Worm (Caenorhabditis elegans) whole organism, L2 larva: ENCODE data around the gene C40H1.3.
A peak's percentile ranks its signal among the peaks of the same experiment; 100 is the strongest.

ENCODE experiments used
- C34F6.9 ChIP-seq: fragments of 150-350 bp; optimal IDR thresholded peaks from 2 replicates; lab custom pipeline; 2014; ENCODE audit warnings: missing biosample characterization, missing genetic modification characterization
- F13H6.1 ChIP-seq: sonication (generic microtip); optimal IDR thresholded peaks from 2 replicates; lab custom pipeline; 2016; ENCODE audit warnings: missing genetic modification characterization, missing compliant biosample characterization
- R02D3.7 ChIP-seq: fragments of 150-350 bp; optimal IDR thresholded peaks from 2 replicates; lab custom pipeline; 2014; ENCODE audit warnings: missing biosample characterization, missing genetic modification characterization
- ZK546.5 ChIP-seq: sonication (generic microtip); optimal IDR thresholded peaks from 2 replicates; lab custom pipeline; 2017; ENCODE audit warnings: missing biosample characterization, missing genetic modification characterization
- alr-1 ChIP-seq: fragments of 150-350 bp; optimal IDR thresholded peaks from 2 replicates; lab custom pipeline; 2014; ENCODE audit warnings: missing biosample characterization, missing genetic modification characterization
- aly-2 ChIP-seq: fragments of 150-350 bp; optimal IDR thresholded peaks from 2 replicates; lab custom pipeline; 2014; ENCODE audit warnings: missing biosample characterization, missing genetic modification characterization
- blmp-1 ChIP-seq: sonication (generic microtip); optimal IDR thresholded peaks from 2 replicates; lab custom pipeline; 2017; ENCODE audit warnings: missing genetic modification characterization, mild to moderate bottlenecking, missing compliant biosample characterization, antibody characterized with exemption, moderate library complexity; ENCODE audit not compliant: insufficient read depth
- ceh-16 ChIP-seq: fragments of 150-350 bp; optimal IDR thresholded peaks from 2 replicates; lab custom pipeline; 2014; ENCODE audit warnings: missing biosample characterization, missing genetic modification characterization
- ceh-82 ChIP-seq: fragments of 150-350 bp; optimal IDR thresholded peaks from 2 replicates; lab custom pipeline; 2014; ENCODE audit warnings: missing biosample characterization, missing genetic modification characterization
- crh-2 ChIP-seq: sonication (generic microtip); optimal IDR thresholded peaks from 2 replicates; lab custom pipeline; 2017; ENCODE audit warnings: missing biosample characterization, missing genetic modification characterization
- egl-27 ChIP-seq: sonication (generic microtip); optimal IDR thresholded peaks from 3 replicates; lab custom pipeline; 2017; ENCODE audit warnings: missing biosample characterization, missing genetic modification reagents, missing genetic modification characterization
- elt-1 ChIP-seq: fragments of 150-350 bp; optimal IDR thresholded peaks from 2 replicates; lab custom pipeline; 2014; ENCODE audit warnings: missing biosample characterization, missing genetic modification characterization
- lin-11 ChIP-seq: fragments of 150-350 bp; sonication (generic microtip); optimal IDR thresholded peaks from 2 replicates; lab custom pipeline; 2014; ENCODE audit warnings: missing biosample characterization, missing genetic modification characterization, inconsistent platforms, mixed read lengths
- lin-13 ChIP-seq: fragments of 150-350 bp; optimal IDR thresholded peaks from 2 replicates; lab custom pipeline; 2014; ENCODE audit warnings: missing biosample characterization, missing genetic modification reagents, missing genetic modification characterization
- lin-39 ChIP-seq: fragments of 150-350 bp; optimal IDR thresholded peaks from 2 replicates; lab custom pipeline; 2014; ENCODE audit warnings: missing biosample characterization, missing genetic modification reagents, missing genetic modification characterization
- lsy-2 ChIP-seq, 2 experiments: fragments of 150-350 bp in 1 of 2; sonication (generic microtip) in 1 of 2; optimal IDR thresholded peaks; 2 replicates each; lab custom pipeline; 2014 to 2017; ENCODE audit warnings: missing biosample characterization in 2 of 2, missing genetic modification characterization in 2 of 2
- mab-5 ChIP-seq: fragments of 150-350 bp; optimal IDR thresholded peaks from 2 replicates; lab custom pipeline; 2014; ENCODE audit warnings: missing biosample characterization, missing genetic modification characterization
- mbf-1 ChIP-seq: sonication (generic microtip); optimal IDR thresholded peaks from 2 replicates; lab custom pipeline; 2017; ENCODE audit warnings: missing biosample characterization, missing genetic modification characterization
- nhr-10 ChIP-seq: sonication (generic microtip); optimal IDR thresholded peaks from 2 replicates; lab custom pipeline; 2017; ENCODE audit warnings: missing biosample characterization, missing genetic modification characterization
- nhr-11 ChIP-seq: fragments of 150-350 bp; optimal IDR thresholded peaks from 2 replicates; lab custom pipeline; 2014; ENCODE audit warnings: missing biosample characterization, missing genetic modification characterization
- nhr-129 ChIP-seq: fragments of 150-350 bp; optimal IDR thresholded peaks from 2 replicates; lab custom pipeline; 2014; ENCODE audit warnings: missing biosample characterization, missing genetic modification characterization
- nhr-21 ChIP-seq: fragments of 150-350 bp; optimal IDR thresholded peaks from 2 replicates; lab custom pipeline; 2014; ENCODE audit warnings: missing biosample characterization, missing genetic modification characterization
- nhr-23 ChIP-seq: fragments of 150-350 bp; optimal IDR thresholded peaks from 2 replicates; lab custom pipeline; 2014; ENCODE audit warnings: missing biosample characterization, missing genetic modification reagents, missing genetic modification characterization
- nhr-237 ChIP-seq: fragments of 150-350 bp; optimal IDR thresholded peaks from 2 replicates; lab custom pipeline; 2014; ENCODE audit warnings: missing biosample characterization, missing genetic modification characterization
- nhr-25 ChIP-seq: fragments of 150-350 bp; sonication (generic microtip); optimal IDR thresholded peaks from 3 replicates; lab custom pipeline; 2014; ENCODE audit warnings: missing biosample characterization, missing genetic modification characterization
- nhr-77 ChIP-seq: fragments of 150-350 bp; optimal IDR thresholded peaks from 2 replicates; lab custom pipeline; 2014; ENCODE audit warnings: missing biosample characterization, missing genetic modification characterization
- sem-4 ChIP-seq: fragments of 150-350 bp; optimal IDR thresholded peaks from 2 replicates; lab custom pipeline; 2014; ENCODE audit warnings: missing biosample characterization, missing genetic modification reagents, missing genetic modification characterization
- skn-1 ChIP-seq: sonication (generic microtip); optimal IDR thresholded peaks from 2 replicates; lab custom pipeline; 2017; ENCODE audit warnings: missing biosample characterization, missing genetic modification characterization
- sma-3 ChIP-seq: sonication (generic microtip); optimal IDR thresholded peaks from 2 replicates; lab custom pipeline; 2016; ENCODE audit warnings: missing genetic modification reagents, missing genetic modification characterization, missing compliant biosample characterization
- sma-9 ChIP-seq, 2 experiments: fragments of 150-350 bp in 1 of 2; sonication (generic microtip) in 1 of 2; optimal IDR thresholded peaks; 2 replicates each; lab custom pipeline; 2014 to 2016; ENCODE audit warnings: missing genetic modification characterization in 2 of 2, mild to moderate bottlenecking in 1 of 2, missing biosample characterization in 1 of 2, missing compliant biosample characterization in 1 of 2, missing genetic modification reagents in 1 of 2, moderate library complexity in 1 of 2
- unc-39 ChIP-seq: fragments of 150-350 bp; optimal IDR thresholded peaks from 2 replicates; lab custom pipeline; 2014; ENCODE audit warnings: missing biosample characterization, missing genetic modification characterization
- unc-55 ChIP-seq: fragments of 150-350 bp; sonication (generic microtip); optimal IDR thresholded peaks from 3 replicates; lab custom pipeline; 2014; ENCODE audit warnings: missing biosample characterization, missing genetic modification reagents, missing genetic modification characterization
- ztf-1 ChIP-seq: fragments of 200-800 bp; sonication (Bioruptor generic); conservative IDR thresholded peaks from 2 replicates; pipeline ENCODE4 v1.3.6; 2022; ENCODE audit warnings: missing genetic modification characterization, missing compliant biosample characterization
- ztf-11 ChIP-seq: sonication (generic microtip); optimal IDR thresholded peaks from 2 replicates; lab custom pipeline; 2017; ENCODE audit warnings: missing biosample characterization, missing genetic modification characterization

C40H1.3 gene

ce11 chrIII:9346114-9346513 is 16.9 kb upstream of the C40H1.3 start:
- TF ChIP-seq lin-13 (no peak), nhr-129 (tag; lab: Kevin White, UChicago) (peak; percentile 49), ZK546.5 (no peak), F13H6.1 (tag; lab: Kevin White, UChicago) (peak; percentile 36)

ce11 chrIII:9344347-9344746 is 15.2 kb upstream of the C40H1.3 start, which contains the start of gene emb-9:
Gene emb-9, minus strand, starts transcription at chrIII:9344447.
- no peak for TF ChIP-seq R02D3.7 (tag; lab: Kevin White, UChicago)
- TF ChIP-seq lin-13: no peak
- no peak for TF ChIP-seq ceh-82 (tag; lab: Kevin White, UChicago)
- no peak for TF ChIP-seq C34F6.9 (tag; lab: Kevin White, UChicago)
- TF ChIP-seq crh-2 (tag; lab: Kevin White, UChicago): no peak
- no peak for TF ChIP-seq ZK546.5
- TF ChIP-seq sma-9 (GFP tag; optimal IDR thresholded peaks at IDR 0.05; lab: Kevin White, UChicago): no peak
- no peak for TF ChIP-seq sma-9 (tag; optimal IDR thresholded peaks at IDR 0.05; lab: Kevin White, UChicago)
- no peak for TF ChIP-seq nhr-21
- no peak for TF ChIP-seq nhr-25 (tag; lab: Kevin White, UChicago)
- TF ChIP-seq nhr-237 (tag; lab: Kevin White, UChicago): no peak
- TF ChIP-seq, all 48 proteins: peak for 0

ce11 chrIII:9340025-9340424 is 10.9 kb upstream of the C40H1.3 start:
- TF ChIP-seq mab-5 (tag; lab: Kevin White, UChicago): no peak
- no peak for TF ChIP-seq ztf-11
- TF ChIP-seq ZK546.5: no peak
- no peak for TF ChIP-seq nhr-129 (tag; lab: Kevin White, UChicago)
- TF ChIP-seq nhr-11 (tag; lab: Kevin White, UChicago): no peak
- TF ChIP-seq nhr-77 (tag; lab: Kevin White, UChicago): no peak
- TF ChIP-seq lin-39 (tag; lab: Kevin White, UChicago): no peak
- TF ChIP-seq elt-1 (tag; lab: Kevin White, UChicago): no peak
- no peak for TF ChIP-seq sem-4
- TF ChIP-seq, all 48 proteins: peak for 0

ce11 chrIII:9337968-9338367 is 8.8 kb upstream of the C40H1.3 start:
- TF ChIP-seq lin-11 (tag; lab: Kevin White, UChicago) (no peak), lin-39 (tag; lab: Kevin White, UChicago) (no peak), sem-4 (no peak), nhr-10 (no peak), ceh-16 (tag; lab: Kevin White, UChicago) (no peak), ztf-11 (no peak), unc-39 (tag; lab: Kevin White, UChicago) (no peak), skn-1 (tag; lab: Kevin White, UChicago) (no peak), ztf-1 (GFP tag; lab: Robert Waterston, UW) (no peak)

ce11 chrIII:9336807-9337206 is 7.6 kb upstream of the C40H1.3 start:
- no peak for TF ChIP-seq egl-27
- TF ChIP-seq blmp-1 (tag; lab: Kevin White, UChicago): no peak
- no peak for TF ChIP-seq unc-55 (GFP tag; lab: Kevin White, UChicago)
- TF ChIP-seq sem-4: no peak
- no peak for TF ChIP-seq sma-3
- TF ChIP-seq F13H6.1 (tag; lab: Kevin White, UChicago): no peak
- TF ChIP-seq mbf-1 (tag; lab: Kevin White, UChicago): no peak
- no peak for TF ChIP-seq nhr-237 (tag; lab: Kevin White, UChicago)
- no peak for TF ChIP-seq nhr-11 (tag; lab: Kevin White, UChicago)
- TF ChIP-seq ztf-1 (GFP tag; lab: Robert Waterston, UW): no peak
- no peak for TF ChIP-seq nhr-77 (tag; lab: Kevin White, UChicago)
- no peak for TF ChIP-seq nhr-23 (tag; lab: Kevin White, UChicago)
- no peak for TF ChIP-seq lin-39 (tag; lab: Kevin White, UChicago)
- TF ChIP-seq ztf-11: no peak
- TF ChIP-seq aly-2 (tag; lab: Kevin White, UChicago): no peak
- no peak for TF ChIP-seq lsy-2 (tag; optimal IDR thresholded peaks at IDR 0.05; lab: Kevin White, UChicago)
- TF ChIP-seq lin-11 (tag; lab: Kevin White, UChicago): no peak
- no peak for TF ChIP-seq mab-5 (tag; lab: Kevin White, UChicago)
- TF ChIP-seq alr-1: no peak
- no peak for TF ChIP-seq nhr-25 (tag; lab: Kevin White, UChicago)
